Worm (Caenorhabditis elegans) whole organism, L4 larva: ENCODE data around the gene R13A1.1.

Source experiments
- D1046.2 ChIP-seq: fragments of 200-800 bp; sonication (Bioruptor generic); IDR thresholded peaks from 2 replicates; pipeline ENCODE4 v1.3.6; 2022; ENCODE audit warnings: missing genetic modification characterization, missing compliant biosample characterization
- F10B5.3 ChIP-seq: sonication (generic microtip); optimal IDR thresholded peaks from 2 replicates; lab custom pipeline; 2016; ENCODE audit warnings: mild to moderate bottlenecking, missing genetic modification characterization, missing compliant biosample characterization
- R02D3.7 ChIP-seq: fragments of 150-350 bp; sonication (generic microtip); optimal IDR thresholded peaks from 3 replicates; lab custom pipeline; 2014; ENCODE audit warnings: missing biosample characterization, missing genetic modification characterization
- ZK337.2 ChIP-seq: fragments of 200-800 bp; sonication (Bioruptor generic); IDR thresholded peaks from 2 replicates; pipeline ENCODE4 v1.3.6; 2022; ENCODE audit warnings: missing genetic modification reagents, missing genetic modification characterization, missing compliant biosample characterization
- ZK546.5 ChIP-seq, 2 experiments: sonication (generic microtip); optimal IDR thresholded peaks; 2 replicates each; lab custom pipeline; 2017; ENCODE audit warnings: missing biosample characterization in 2 of 2, missing genetic modification characterization in 2 of 2
- ama-1 ChIP-seq: fragments of 150-350 bp; optimal IDR thresholded peaks from 2 replicates; lab custom pipeline; 2014; ENCODE audit warnings: inconsistent platforms, mixed read lengths
- arid-1 ChIP-seq: fragments of 200-800 bp; sonication (Bioruptor generic); conservative IDR thresholded peaks from 2 replicates; pipeline ENCODE4 v1.3.6; 2022; ENCODE audit warnings: missing genetic modification reagents, missing genetic modification characterization, missing compliant biosample characterization
- attf-4 ChIP-seq: sonication (generic microtip); optimal IDR thresholded peaks from 3 replicates; lab custom pipeline; 2017; ENCODE audit warnings: missing biosample characterization, missing genetic modification characterization
- ceh-28 ChIP-seq: fragments of 150-350 bp; optimal IDR thresholded peaks from 2 replicates; lab custom pipeline; 2014; ENCODE audit warnings: missing biosample characterization, missing genetic modification reagents, missing genetic modification characterization
- ceh-32 ChIP-seq: sonication (generic microtip); optimal IDR thresholded peaks from 2 replicates; lab custom pipeline; 2016; ENCODE audit warnings: mild to moderate bottlenecking, missing genetic modification characterization, missing compliant biosample characterization; ENCODE audit not compliant: poor library complexity
- ceh-44 ChIP-seq: fragments of 200-800 bp; sonication (Bioruptor generic); IDR thresholded peaks from 2 replicates; pipeline ENCODE4 v1.3.6; 2022; ENCODE audit warnings: missing genetic modification reagents, missing genetic modification characterization, missing compliant biosample characterization
- ces-1 ChIP-seq: fragments of 150-350 bp; sonication (generic microtip); optimal IDR thresholded peaks from 4 replicates; lab custom pipeline; 2014; ENCODE audit warnings: missing biosample characterization, missing genetic modification reagents, missing genetic modification characterization
- daf-19 ChIP-seq: fragments of 200-800 bp; sonication (Bioruptor generic); conservative IDR thresholded peaks from 2 replicates; pipeline ENCODE4 v1.3.6; 2022; ENCODE audit warnings: missing genetic modification characterization, missing compliant biosample characterization
- daf-8 ChIP-seq: fragments of 200-800 bp; sonication (Bioruptor generic); IDR thresholded peaks from 2 replicates; pipeline ENCODE4 v1.3.6; 2022; ENCODE audit warnings: missing genetic modification characterization, missing compliant biosample characterization
- dmd-6 ChIP-seq: fragments of 200-800 bp; sonication (Bioruptor generic); IDR thresholded peaks from 2 replicates; pipeline ENCODE4 v1.3.6; 2022; ENCODE audit warnings: missing genetic modification reagents, missing genetic modification characterization, missing compliant biosample characterization
- dmd-8 ChIP-seq: fragments of 200-800 bp; sonication (Bioruptor generic); IDR thresholded peaks from 2 replicates; pipeline ENCODE4 v1.3.6; 2022; ENCODE audit warnings: missing genetic modification characterization, missing compliant biosample characterization
- dmd-9 ChIP-seq: fragments of 200-800 bp; sonication (Bioruptor generic); IDR thresholded peaks from 2 replicates; pipeline ENCODE4 v1.3.6; 2022; ENCODE audit warnings: missing genetic modification reagents, missing genetic modification characterization, missing compliant biosample characterization
- duxl-1 ChIP-seq: sonication (generic microtip); optimal IDR thresholded peaks from 2 replicates; lab custom pipeline; 2016; ENCODE audit warnings: mild to moderate bottlenecking, missing genetic modification characterization, moderate library complexity, missing compliant biosample characterization; ENCODE audit not compliant: poor library complexity
- dve-1 ChIP-seq: sonication (generic microtip); optimal IDR thresholded peaks from 2 replicates; lab custom pipeline; 2017; ENCODE audit warnings: antibody characterized with exemption, mild to moderate bottlenecking, missing genetic modification characterization, missing compliant biosample characterization; ENCODE audit not compliant: insufficient read depth
- fkh-10 ChIP-seq: fragments of 150-350 bp; optimal IDR thresholded peaks from 2 replicates; lab custom pipeline; 2014; ENCODE audit warnings: missing biosample characterization, missing genetic modification reagents, missing genetic modification characterization
- hlh-11 ChIP-seq: fragments of 200-800 bp; sonication (Bioruptor generic); optimal IDR thresholded peaks from 2 replicates; lab custom pipeline; 2018; ENCODE audit warnings: mild to moderate bottlenecking, missing genetic modification characterization, missing compliant biosample characterization
- hlh-30 ChIP-seq: sonication (generic microtip); optimal IDR thresholded peaks from 2 replicates; lab custom pipeline; 2017; ENCODE audit warnings: antibody characterized with exemption, mild to moderate bottlenecking, missing genetic modification characterization, missing compliant biosample characterization; ENCODE audit not compliant: insufficient read depth
- hmg-1.1 ChIP-seq: fragments of 200-800 bp; sonication (Bioruptor generic); IDR thresholded peaks from 2 replicates; pipeline ENCODE4 v1.3.6; 2022; ENCODE audit warnings: missing genetic modification reagents, missing genetic modification characterization, missing compliant biosample characterization
- lir-3 ChIP-seq: sonication (generic microtip); optimal IDR thresholded peaks from 2 replicates; lab custom pipeline; 2016; ENCODE audit warnings: mild to moderate bottlenecking, missing genetic modification characterization, missing compliant biosample characterization
- mdt-29 ChIP-seq: fragments of 200-800 bp; sonication (Bioruptor generic); IDR thresholded peaks from 2 replicates; pipeline ENCODE4 v1.3.6; 2022; ENCODE audit warnings: missing genetic modification reagents, missing genetic modification characterization, missing compliant biosample characterization
- mxl-2 ChIP-seq: fragments of 200-800 bp; sonication (Bioruptor generic); conservative IDR thresholded peaks from 2 replicates; pipeline ENCODE4 v1.3.6; 2022; ENCODE audit warnings: missing genetic modification reagents, missing genetic modification characterization, missing compliant biosample characterization
- mxl-3 ChIP-seq: fragments of 200-800 bp; sonication (Bioruptor generic); optimal IDR thresholded peaks from 2 replicates; lab custom pipeline; 2018; ENCODE audit warnings: mild to moderate bottlenecking, missing genetic modification characterization, missing compliant biosample characterization
- nhr-11 ChIP-seq: fragments of 150-350 bp; optimal IDR thresholded peaks from 2 replicates; lab custom pipeline; 2014; ENCODE audit warnings: missing biosample characterization, missing genetic modification characterization
- nhr-48 ChIP-seq: sonication (generic microtip); optimal IDR thresholded peaks from 2 replicates; lab custom pipeline; 2016; ENCODE audit warnings: mild to moderate bottlenecking, missing genetic modification characterization, missing compliant biosample characterization
- nhr-6 ChIP-seq: fragments of 150-350 bp; optimal IDR thresholded peaks from 2 replicates; lab custom pipeline; 2014; ENCODE audit warnings: missing biosample characterization, missing genetic modification characterization
- php-3 ChIP-seq: fragments of 200-800 bp; sonication (Bioruptor generic); IDR thresholded peaks from 2 replicates; pipeline ENCODE4 v1.3.6; 2022; ENCODE audit warnings: missing genetic modification reagents, missing genetic modification characterization, missing compliant biosample characterization
- pqm-1 ChIP-seq: sonication (generic microtip); optimal IDR thresholded peaks from 2 replicates; lab custom pipeline; 2017; ENCODE audit warnings: missing biosample characterization, missing genetic modification characterization
- snpc-1.2 ChIP-seq: fragments of 200-800 bp; sonication (Bioruptor generic); IDR thresholded peaks from 2 replicates; pipeline ENCODE4 v1.3.6; 2022; ENCODE audit warnings: missing genetic modification reagents, missing genetic modification characterization, missing compliant biosample characterization
- spr-1 ChIP-seq: sonication (generic microtip); optimal IDR thresholded peaks from 2 replicates; lab custom pipeline; 2016; ENCODE audit warnings: mild to moderate bottlenecking, missing genetic modification characterization, missing compliant biosample characterization
- unc-130 ChIP-seq: sonication (generic microtip); optimal IDR thresholded peaks from 2 replicates; lab custom pipeline; 2016; ENCODE audit warnings: missing genetic modification reagents, missing genetic modification characterization, missing compliant biosample characterization
- unc-39 ChIP-seq: sonication (generic microtip); optimal IDR thresholded peaks from 2 replicates; lab custom pipeline; 2017; ENCODE audit warnings: missing biosample characterization, missing genetic modification characterization
- zip-11 ChIP-seq: fragments of 200-800 bp; sonication (Bioruptor generic); IDR thresholded peaks from 2 replicates; pipeline ENCODE4 v1.3.6; 2022; ENCODE audit warnings: missing genetic modification characterization, missing compliant biosample characterization

Gene R13A1.1

ce11 chrIV:7219398-7220087 lies at the start of gene R13A1.1, which contains the start of gene glb-23:
Gene R13A1.1, plus strand, starts transcription at chrIV:7220037.
Gene glb-23, minus strand, starts transcription at chrIV:7219498.
- TF ChIP-seq nhr-11 (tag; lab: Kevin White, UChicago) (no peak), duxl-1 (tag; lab: Kevin White, UChicago) (no peak), ceh-32 (no peak), R02D3.7 (no peak), ZK337.2 (no peak), unc-39 (no peak), ceh-28 (tag; lab: Kevin White, UChicago) (no peak), dmd-8 (GFP tag; lab: Robert Waterston, UW) (no peak), mxl-3 (GFP tag; lab: Kevin White, UChicago) (no peak), mdt-29 (GFP tag; lab: Robert Waterston, UW) (no peak), ces-1 (GFP tag; lab: Kevin White, UChicago) (no peak), hmg-1.1 (no peak), dmd-9 (GFP tag; lab: Robert Waterston, UW) (no peak), fkh-10 (no peak)
- TF ChIP-seq, all 104 proteins: peak for 0

- TF ChIP-seq unc-39 (no peak), hlh-30 (tag; lab: Kevin White, UChicago) (no peak), hlh-11 (tag; lab: Kevin White, UChicago) (no peak), nhr-6 (no peak), daf-8 (GFP tag; lab: Robert Waterston, UW) (no peak), daf-19 (GFP tag; lab: Robert Waterston, UW) (no peak), ama-1 (no peak), dve-1 (tag; lab: Kevin White, UChicago) (no peak), hmg-1.1 (no peak), attf-4 (tag; lab: Kevin White, UChicago) (no peak), nhr-11 (tag; lab: Kevin White, UChicago) (no peak), php-3 (GFP tag; lab: Robert Waterston, UW) (no peak), dmd-6 (GFP tag; lab: Robert Waterston, UW) (no peak), zip-11 (GFP tag; lab: Robert Waterston, UW) (no peak), ZK546.5 (tag; optimal IDR thresholded peaks at IDR 0.05; lab: Kevin White, UChicago) (no peak)
These were observed 48.6 kb upstream of the R13A1.1 start, which contains the start of gene str-220 for ce11 chrIV:7171222-7171621. Gene str-220, minus strand, starts transcription at chrIV:7171322.

- no peak for TF ChIP-seq mxl-3 (GFP tag; lab: Kevin White, UChicago)
- TF ChIP-seq, all 104 proteins: peak for 0
These were observed 46.3 kb upstream of the R13A1.1 start, which contains the start of gene str-1 for ce11 chrIV:7173489-7173888. Gene str-1, plus strand, starts transcription at chrIV:7173789.

- TF ChIP-seq snpc-1.2 (no peak), pqm-1 (tag; lab: Kevin White, UChicago) (no peak), spr-1 (tag; lab: Kevin White, UChicago) (no peak), D1046.2 (GFP tag; lab: Robert Waterston, UW) (no peak), mxl-3 (GFP tag; lab: Kevin White, UChicago) (no peak), ceh-44 (GFP tag; lab: Robert Waterston, UW) (no peak), mxl-2 (GFP tag; lab: Robert Waterston, UW) (no peak), lir-3 (no peak), nhr-48 (tag; lab: Kevin White, UChicago) (no peak), dve-1 (tag; lab: Kevin White, UChicago) (no peak), ZK337.2 (no peak), F10B5.3 (tag; lab: Kevin White, UChicago) (no peak), mdt-29 (GFP tag; lab: Robert Waterston, UW) (no peak), daf-8 (GFP tag; lab: Robert Waterston, UW) (no peak), arid-1 (GFP tag; lab: Robert Waterston, UW) (no peak), ceh-32 (no peak), unc-130 (no peak)
These were observed 44.5 kb upstream of the R13A1.1 start, which contains the start of gene C42D4.19 for ce11 chrIV:7175346-7175745. Gene C42D4.19, plus strand, starts transcription at chrIV:7175646.
